Worm (Caenorhabditis elegans): Measurements from ENCODE around the gene fbxa-118.
"Not testable (repeated sequence)": the region's sequence is repeated elsewhere in the genome, so short reads cannot be mapped to it uniquely, and the experiment has no call there.

fbxa-118 gene

DNA sequence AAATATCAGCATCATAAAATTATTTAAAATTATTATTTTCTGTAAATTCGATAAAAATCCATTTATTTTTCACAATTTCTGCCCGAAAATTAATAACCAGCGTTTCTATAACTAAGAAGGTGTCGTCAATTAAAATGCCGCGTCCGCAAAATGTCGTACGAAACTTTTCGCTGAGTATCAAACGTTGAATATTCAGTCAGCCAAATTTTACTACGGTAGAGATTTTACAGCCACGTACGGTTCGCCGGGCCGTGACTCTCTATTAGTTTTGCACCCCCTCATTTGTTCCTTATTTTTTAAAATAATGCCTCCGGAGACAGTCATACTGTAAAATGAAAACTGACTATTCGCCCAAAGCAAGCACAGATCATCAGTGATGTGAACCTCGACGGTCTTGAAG lies 6.3 kb downstream of the fbxa-118 start:
- peak; percentile 32; the same call in 1 of the 2 replicates for TF ChIP-seq D2030.7 (GFP tag; IDR thresholded peaks at IDR 0.05)
- peak; percentile 64 for TF ChIP-seq madf-6 (GFP tag; IDR thresholded peaks at IDR 0.05)
- TF ChIP-seq lsl-1 (GFP tag; optimal IDR thresholded peaks at IDR 0.05), result peak; percentile 19
- peak; percentile 60 for TF ChIP-seq unc-130 (GFP tag; optimal IDR thresholded peaks at IDR 0.05)
- TF ChIP-seq snpc-4 (GFP tag; optimal IDR thresholded peaks at IDR 0.05), result not testable (repeated sequence)
- TF ChIP-seq snpc-4 (tag; optimal IDR thresholded peaks at IDR 0.05), result peak in 1 of 4 experiments; percentile 56
- TF ChIP-seq hmg-1.2 (GFP tag; IDR thresholded peaks at IDR 0.05), result peak; percentile 65
- peak; percentile 86 for TF ChIP-seq xnd-1 (tag; optimal IDR thresholded peaks at IDR 0.05)
- peak; percentile 2 for TF ChIP-seq hrde-1 (tag; optimal IDR thresholded peaks at IDR 0.05; ENCODE audit: borderline replicate concordance)

DNA sequence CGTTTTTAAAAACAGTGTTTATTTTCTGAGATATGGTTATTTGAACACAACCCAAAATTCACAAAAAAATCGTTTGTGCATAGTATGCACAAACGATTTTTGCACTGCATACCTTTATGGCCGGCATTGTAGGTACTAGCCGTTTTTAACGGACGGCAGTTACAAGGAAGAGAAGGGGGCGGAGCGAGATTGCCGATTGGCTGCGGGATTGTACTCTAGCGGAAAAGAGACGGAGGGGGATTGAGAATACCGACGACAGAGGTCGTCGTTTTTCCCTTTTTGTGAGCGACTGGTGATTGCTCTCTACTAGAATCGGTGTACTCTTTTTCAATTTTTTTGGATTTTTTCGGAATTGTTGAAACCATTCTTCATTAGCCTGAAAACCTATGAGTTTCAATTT lies 9.4 kb downstream of the fbxa-118 start:
- TF ChIP-seq nfya-2 (GFP tag; IDR thresholded peaks at IDR 0.05) (no peak), tbx-9 (tag; optimal IDR thresholded peaks at IDR 0.05; ENCODE audit: borderline replicate concordance) (no peak), F22D6.2 (tag; optimal IDR thresholded peaks at IDR 0.05) (no peak), hsf-1 (GFP tag; IDR thresholded peaks at IDR 0.05) (no peak), ztf-26 (tag; optimal IDR thresholded peaks at IDR 0.05) (no peak), repo-1 (tag; optimal IDR thresholded peaks at IDR 0.05) (no peak), nfyb-1 (GFP tag; IDR thresholded peaks at IDR 0.05) (peak; percentile 86)

DNA sequence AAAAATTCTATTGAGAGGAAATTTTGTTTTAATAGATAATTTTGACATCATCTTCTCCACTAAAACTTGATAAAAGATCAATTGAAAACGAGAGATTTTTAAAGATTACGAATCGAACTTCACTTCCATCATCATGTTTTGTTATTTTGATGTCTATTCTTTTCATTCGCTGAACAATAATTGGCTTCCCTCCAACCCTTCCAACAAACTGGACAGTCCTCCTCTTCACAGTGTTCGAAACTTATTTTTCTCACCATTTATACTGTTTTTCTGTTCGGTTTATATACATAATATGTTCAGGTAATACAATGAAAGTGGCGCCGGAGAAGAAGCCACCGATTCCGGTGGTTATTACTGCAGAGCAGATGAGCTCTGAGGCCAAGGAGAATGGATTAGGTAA lies 16.4 kb downstream of the fbxa-118 start, which contains the start of gene M162.5:
Gene M162.5 (plus strand): TSS at position 301 of the 400 bp plus-strand sequence.
- no peak for TF ChIP-seq pha-4 (tag; optimal IDR thresholded peaks at IDR 0.05)
- TF ChIP-seq egl-18 (GFP tag; IDR thresholded peaks at IDR 0.05), result no peak
- TF ChIP-seq egrh-3 (GFP tag; IDR thresholded peaks at IDR 0.05), result no peak
- no peak for TF ChIP-seq lag-1 (GFP tag; IDR thresholded peaks at IDR 0.05)
- no peak for TF ChIP-seq tbx-9 (tag; optimal IDR thresholded peaks at IDR 0.05; ENCODE audit: borderline replicate concordance)
- TF ChIP-seq F57A8.1 (GFP tag; optimal IDR thresholded peaks at IDR 0.05), result no peak
- no peak for TF ChIP-seq F37B4.10 (GFP tag; IDR thresholded peaks at IDR 0.05)
- no peak for TF ChIP-seq fkh-3 (tag; optimal IDR thresholded peaks at IDR 0.05)
- TF ChIP-seq lin-40 (tag; optimal IDR thresholded peaks at IDR 0.05), result no peak
- no peak for TF ChIP-seq aptf-3 (GFP tag; IDR thresholded peaks at IDR 0.05)
- no peak for TF ChIP-seq mcd-1 (GFP tag; IDR thresholded peaks at IDR 0.05)
- TF ChIP-seq lsy-27 (tag; optimal IDR thresholded peaks at IDR 0.05; ENCODE audit: borderline replicate concordance, insufficient read depth), result no peak
- TF ChIP-seq ceh-58 (GFP tag; IDR thresholded peaks at IDR 0.05), result no peak
- TF ChIP-seq Y56A3A.18 (GFP tag; IDR thresholded peaks at IDR 0.05), result no peak
- TF ChIP-seq F22D6.2 (tag; optimal IDR thresholded peaks at IDR 0.05), result no peak
- TF ChIP-seq Y95B8A.8 (GFP tag; IDR thresholded peaks at IDR 0.05), result no peak
- no peak for TF ChIP-seq nfya-2 (GFP tag; IDR thresholded peaks at IDR 0.05)
- no peak for TF ChIP-seq F57C9.4 (tag; optimal IDR thresholded peaks at IDR 0.05)
- TF ChIP-seq Y53F4B.3 (GFP tag; IDR thresholded peaks at IDR 0.05), result no peak

DNA sequence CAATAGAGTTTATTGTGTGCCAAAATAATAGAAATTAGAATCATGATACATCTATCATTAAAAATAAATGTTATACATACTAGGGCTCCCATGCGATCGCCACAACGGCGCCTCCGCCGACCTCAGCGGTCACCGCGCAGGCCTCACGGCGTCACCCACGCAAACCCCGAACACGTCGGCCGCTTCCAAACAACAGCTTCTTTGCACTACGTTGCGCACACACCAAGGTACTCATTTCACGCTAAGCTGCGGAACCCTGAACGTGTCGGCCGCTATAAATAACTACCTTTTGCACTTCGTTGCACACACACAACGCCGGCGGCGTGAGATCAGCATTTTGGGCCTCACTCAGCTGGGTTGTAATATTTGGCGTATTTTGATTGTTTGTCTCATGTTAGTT lies 17.8 kb downstream of the fbxa-118 start:
- TF ChIP-seq F10E7.11 (tag; optimal IDR thresholded peaks at IDR 0.05) (no peak), ztf-28 (GFP tag; IDR thresholded peaks at IDR 0.05) (0 out of 2 replicates have a peak, but pooled peaks have one; percentile 24), lir-1 (GFP tag; conservative IDR thresholded peaks at IDR 0.05) (no peak), hsf-1 (GFP tag; IDR thresholded peaks at IDR 0.05) (no peak), ztf-25 (GFP tag; IDR thresholded peaks at IDR 0.05) (no peak), madf-6 (GFP tag; IDR thresholded peaks at IDR 0.05) (no peak), F37B4.10 (GFP tag; IDR thresholded peaks at IDR 0.05) (0 out of 2 replicates have a peak, but pooled peaks have one; percentile 84), nhr-179 (tag; optimal IDR thresholded peaks at IDR 0.05) (no peak), tbp1 (GFP tag; optimal IDR thresholded peaks at IDR 0.05) (no peak), ceh-40 (GFP tag; IDR thresholded peaks at IDR 0.05) (no peak), ZK185.1 (tag; optimal IDR thresholded peaks at IDR 0.05; ENCODE audit: poor library complexity, severe bottlenecking) (no peak), egrh-3 (GFP tag; IDR thresholded peaks at IDR 0.05) (peak; percentile 11; the same call in 1 of the 2 replicates), lin-40 (tag; optimal IDR thresholded peaks at IDR 0.05) (no peak), snpc-4 (GFP tag; optimal IDR thresholded peaks at IDR 0.05) (no peak), snpc-4 (tag; optimal IDR thresholded peaks at IDR 0.05) (peak in 2 of 4 experiments; percentile 53 to 68), zfh-2 (GFP tag; conservative IDR thresholded peaks at IDR 0.05) (peak; percentile 73), dpff-1 (tag; optimal IDR thresholded peaks at IDR 0.05) (no peak), pbrm-1 (GFP tag; IDR thresholded peaks at IDR 0.05) (no peak), F57C9.4 (tag; optimal IDR thresholded peaks at IDR 0.05) (no peak), madf-3 (GFP tag; IDR thresholded peaks at IDR 0.05) (0 out of 2 replicates have a peak, but pooled peaks have one; percentile 33)
